Fruit fly (Drosophila melanogaster): Measurements from ENCODE around the gene Trx2.

Trx2 gene

dm6 chr2L:9570673-9571193, 42.2 kb upstream of the Trx2 start (continued):
- TF ChIP-seq Asciz (GFP tag; optimal IDR thresholded peaks at IDR 0.05) (peak; percentile 68), twi (tag; optimal IDR thresholded peaks at IDR 0.05) (no peak), btn (GFP tag; optimal IDR thresholded peaks at IDR 0.05) (no peak), Med (GFP tag) (peak; percentile 55), CG15011 (GFP tag; optimal IDR thresholded peaks at IDR 0.05) (peak; percentile 41), bowl (GFP tag; IDR thresholded peaks at IDR 0.05) (0 out of 2 replicates have a peak, but pooled peaks have one; percentile 18), Eip74EF (GFP tag; optimal IDR thresholded peaks at IDR 0.05) (peak in 1 of 2 experiments; percentile 57), CG13123 (GFP tag; optimal IDR thresholded peaks at IDR 0.05) (peak; percentile 2), MTF-1 (GFP tag; optimal IDR thresholded peaks at IDR 0.05; ENCODE audit: borderline replicate concordance) (peak; percentile 22), ara (GFP tag; IDR thresholded peaks at IDR 0.05) (0 out of 2 replicates have a peak, but pooled peaks have one; percentile 35), wek (GFP tag; optimal IDR thresholded peaks at IDR 0.05) (peak; percentile 62), sqz (GFP tag; optimal IDR thresholded peaks at IDR 0.05) (peak; percentile 12), Jarid2 (GFP tag; optimal IDR thresholded peaks at IDR 0.05) (no peak), CG10366 (GFP tag; IDR thresholded peaks at IDR 0.05) (no peak), bsh (GFP tag; optimal IDR thresholded peaks at IDR 0.05) (peak in 1 of 2 experiments; percentile 39), lmd (GFP tag; IDR thresholded peaks at IDR 0.05) (no peak), fd64A (GFP tag; optimal IDR thresholded peaks at IDR 0.05) (peak; percentile 67), unpg (GFP tag; optimal IDR thresholded peaks at IDR 0.05) (peak; percentile 46), nau (GFP tag; optimal IDR thresholded peaks at IDR 0.05) (peak; percentile 20), Dbx (GFP tag; IDR thresholded peaks at IDR 0.05) (0 out of 3 replicates have a peak, but pooled peaks have one; percentile 15), CG11695 (GFP tag; IDR thresholded peaks at IDR 0.05) (no peak), Nf-YC (tag; optimal IDR thresholded peaks at IDR 0.05) (peak; percentile 7), CG11398 (GFP tag; optimal IDR thresholded peaks at IDR 0.05) (peak; percentile 27), CG1647 (GFP tag; optimal IDR thresholded peaks at IDR 0.05) (peak; percentile 20), CG7987 (GFP tag; optimal IDR thresholded peaks at IDR 0.05) (peak; percentile 58), salm (tag; optimal IDR thresholded peaks at IDR 0.05) (peak; percentile 53), CG10274 (GFP tag; optimal IDR thresholded peaks at IDR 0.05) (no peak), Fer1 (GFP tag; optimal IDR thresholded peaks at IDR 0.05) (peak; percentile 28), stwl (tag; optimal IDR thresholded peaks at IDR 0.05) (no peak), CG3281 (GFP tag; optimal IDR thresholded peaks at IDR 0.05) (peak; percentile 29), gcm (GFP tag; optimal IDR thresholded peaks at IDR 0.05) (peak; percentile 39), CG33213 (GFP tag; optimal IDR thresholded peaks at IDR 0.05) (peak; percentile 3), CG6791 (GFP tag; IDR thresholded peaks at IDR 0.05; ENCODE audit: partially characterized antibody) (no peak), Stat92E (GFP tag; optimal IDR thresholded peaks at IDR 0.05) (no peak), Abd-B (GFP tag; optimal IDR thresholded peaks at IDR 0.05) (peak; percentile 15), slbo (GFP tag; IDR thresholded peaks at IDR 0.05) (no peak)

- TF ChIP-seq Adf1 (GFP tag; IDR thresholded peaks at IDR 0.05): no peak
- TF ChIP-seq CG4854 (GFP tag; optimal IDR thresholded peaks at IDR 0.05): no peak
- TF ChIP-seq Drgx (GFP tag; IDR thresholded peaks at IDR 0.05): peak; percentile 90
- TF ChIP-seq Six4 (GFP tag; optimal IDR thresholded peaks at IDR 0.05): no peak
- TF ChIP-seq Kr (GFP tag; optimal IDR thresholded peaks at IDR 0.05): no peak
- peak; percentile 55 for TF ChIP-seq Antp (GFP tag; optimal IDR thresholded peaks at IDR 0.05)
- peak; percentile 71 for TF ChIP-seq CG6254 (GFP tag; optimal IDR thresholded peaks at IDR 0.05)
- peak; percentile 31 for TF ChIP-seq Nf-YB (GFP tag; optimal IDR thresholded peaks at IDR 0.05)
- TF ChIP-seq pita (GFP tag; optimal IDR thresholded peaks at IDR 0.05): peak; percentile 29
- peak; percentile 56 for TF ChIP-seq Myb (GFP tag; optimal IDR thresholded peaks at IDR 0.05)
- TF ChIP-seq ara (GFP tag; IDR thresholded peaks at IDR 0.05): no peak
- TF ChIP-seq dysf (GFP tag; IDR thresholded peaks at IDR 0.05): peak; percentile 53; the same call in 2 of the 3 replicates
- no peak for TF ChIP-seq cwo (GFP tag; optimal IDR thresholded peaks at IDR 0.05)
- TF ChIP-seq CG11247 (GFP tag; IDR thresholded peaks at IDR 0.05): peak; percentile 61
- no peak for TF ChIP-seq CG11560 (tag; IDR thresholded peaks at IDR 0.05)
These were observed 36.6 kb upstream of the Trx2 start, which contains the start of gene Mtpalpha for dm6 chr2L:9576269-9576933. Gene Mtpalpha (minus strand): TSS chr2L:9576769.
